Fruit fly (Drosophila melanogaster) whole organism, embryonic: ENCODE data around the gene mus302.
A peak's percentile ranks its signal among the peaks of the same experiment; 100 is the strongest.

Experiments used
- CG10147 ChIP-seq: fragments of 200-800 bp; sonication (Bioruptor generic); optimal IDR thresholded peaks from 2 replicates; lab custom pipeline; 2019; ENCODE audit warnings: missing biosample characterization, mild to moderate bottlenecking, missing genetic modification characterization, moderate library complexity
- CG10209 ChIP-seq: fragments of 200-800 bp; sonication (Bioruptor generic); optimal IDR thresholded peaks from 3 replicates; lab custom pipeline; 2017; ENCODE audit warnings: missing biosample characterization, mild to moderate bottlenecking, missing genetic modification characterization, missing genetic modification reagents
- CG10321 ChIP-seq: fragments of 200-800 bp; sonication (Bioruptor generic); IDR thresholded peaks from 2 replicates; pipeline ENCODE4 v1.3.6; 2022; ENCODE audit warnings: missing biosample characterization, missing genetic modification characterization
- CG10959 ChIP-seq: fragments of 200-800 bp; sonication (Bioruptor generic); IDR thresholded peaks from 2 replicates; pipeline ENCODE4 v1.3.6; 2022; ENCODE audit warnings: missing biosample characterization, missing genetic modification characterization
- CG10979 ChIP-seq: fragments of 200-800 bp; sonication (Bioruptor generic); optimal IDR thresholded peaks from 2 replicates; lab custom pipeline; 2018; ENCODE audit warnings: missing biosample characterization, mild to moderate bottlenecking, missing genetic modification characterization, moderate library complexity
- CG12104 ChIP-seq: fragments of 200-800 bp; sonication (Bioruptor generic); optimal IDR thresholded peaks from 3 replicates; lab custom pipeline; 2016; ENCODE audit warnings: missing biosample characterization, missing genetic modification characterization
- CG12659 ChIP-seq: fragments of 200-800 bp; sonication (Bioruptor generic); optimal IDR thresholded peaks from 3 replicates; lab custom pipeline; 2017; ENCODE audit warnings: mild to moderate bottlenecking, missing biosample characterization, missing genetic modification reagents, missing genetic modification characterization
- CG14965 ChIP-seq: fragments of 200-800 bp; sonication (Bioruptor generic); optimal IDR thresholded peaks from 2 replicates; lab custom pipeline; 2016; ENCODE audit warnings: missing biosample characterization, missing genetic modification characterization, borderline replicate concordance
- CG15601 ChIP-seq: fragments of 200-800 bp; sonication (Bioruptor generic); optimal IDR thresholded peaks from 3 replicates; lab custom pipeline; 2019; ENCODE audit warnings: missing biosample characterization, mild to moderate bottlenecking, missing genetic modification characterization, moderate library complexity
- CG16815 ChIP-seq: fragments of 200-800 bp; sonication (Bioruptor generic); optimal IDR thresholded peaks from 3 replicates; lab custom pipeline; 2017; ENCODE audit warnings: missing biosample characterization, mild to moderate bottlenecking, missing genetic modification characterization
- CG1792 ChIP-seq: fragments of 200-800 bp; sonication (Bioruptor generic); optimal IDR thresholded peaks from 2 replicates; lab custom pipeline; 2016; ENCODE audit warnings: missing biosample characterization, missing genetic modification characterization
- CG2120 ChIP-seq: fragments of 200-800 bp; sonication (Bioruptor generic); optimal IDR thresholded peaks from 3 replicates; lab custom pipeline; 2016; ENCODE audit warnings: missing biosample characterization, missing genetic modification characterization
- CG2712 ChIP-seq: fragments of 200-800 bp; optimal IDR thresholded peaks from 3 replicates; lab custom pipeline; 2019; ENCODE audit warnings: missing biosample characterization, mild to moderate bottlenecking, missing genetic modification characterization, moderate library complexity
- CG31388 ChIP-seq: fragments of 200-800 bp; sonication (Bioruptor generic); optimal IDR thresholded peaks from 2 replicates; lab custom pipeline; 2016; ENCODE audit warnings: missing biosample characterization, missing genetic modification characterization
- CG32532 ChIP-seq: fragments of 200-800 bp; sonication (Bioruptor generic); IDR thresholded peaks from 2 replicates; pipeline ENCODE4 v1.3.6; 2022; ENCODE audit warnings: missing biosample characterization, missing genetic modification characterization
- CG3407 ChIP-seq: fragments of 200-800 bp; sonication (Bioruptor generic); optimal IDR thresholded peaks from 2 replicates; lab custom pipeline; 2018; ENCODE audit warnings: missing biosample characterization, mild to moderate bottlenecking, missing genetic modification characterization
- CG4360 ChIP-seq: fragments of 200-800 bp; sonication (Bioruptor generic); IDR thresholded peaks from 2 replicates; pipeline ENCODE4 v1.3.6; 2022; ENCODE audit warnings: missing biosample characterization, missing genetic modification characterization
- CG4820 ChIP-seq: fragments of 200-800 bp; sonication (Bioruptor generic); optimal IDR thresholded peaks from 3 replicates; lab custom pipeline; 2016; ENCODE audit warnings: missing biosample characterization, missing genetic modification characterization
- CG7357 ChIP-seq: fragments of 200-800 bp; sonication (Bioruptor generic); IDR thresholded peaks from 3 replicates; pipeline ENCODE4 v1.3.6; 2022; ENCODE audit warnings: missing biosample characterization, missing genetic modification characterization
- CG8281 ChIP-seq: fragments of 200-800 bp; sonication (Bioruptor generic); optimal IDR thresholded peaks from 2 replicates; lab custom pipeline; 2018; ENCODE audit warnings: missing biosample characterization, mild to moderate bottlenecking, missing genetic modification characterization, moderate library complexity
- CG8388 ChIP-seq: fragments of 200-800 bp; sonication (Bioruptor generic); optimal IDR thresholded peaks from 2 replicates; lab custom pipeline; 2019; ENCODE audit warnings: missing biosample characterization, mild to moderate bottlenecking, missing genetic modification characterization, moderate library complexity
- CG8478 ChIP-seq: fragments of >200 bp; optimal IDR thresholded peaks from 2 replicates; lab custom pipeline; 2018
- CG9437 ChIP-seq: fragments of 200-800 bp; sonication (Bioruptor generic); optimal IDR thresholded peaks from 2 replicates; lab custom pipeline; 2018; ENCODE audit warnings: missing biosample characterization, mild to moderate bottlenecking, missing genetic modification characterization
- CG9797 ChIP-seq: fragments of 200-800 bp; sonication (Bioruptor generic); optimal IDR thresholded peaks from 3 replicates; lab custom pipeline; 2018; ENCODE audit warnings: missing biosample characterization, mild to moderate bottlenecking, missing genetic modification characterization
- D19A ChIP-seq: fragments of 200-800 bp; optimal IDR thresholded peaks from 3 replicates; lab custom pipeline; 2019; ENCODE audit warnings: missing biosample characterization, mild to moderate bottlenecking, missing genetic modification characterization, moderate library complexity
- Deaf1 ChIP-seq: fragments of 200-800 bp; optimal IDR thresholded peaks from 3 replicates; lab custom pipeline; 2019; ENCODE audit warnings: missing biosample characterization, mild to moderate bottlenecking, missing genetic modification characterization, moderate library complexity
- GATAe ChIP-seq: fragments of 200-800 bp; sonication (Bioruptor generic); conservative IDR thresholded peaks from 2 replicates; pipeline ENCODE4 v1.3.6; 2022; ENCODE audit warnings: missing biosample characterization, missing genetic modification characterization
- Meics ChIP-seq: fragments of 200-800 bp; sonication (Bioruptor generic); optimal IDR thresholded peaks from 2 replicates; lab custom pipeline; 2017; ENCODE audit warnings: missing biosample characterization, mild to moderate bottlenecking, missing genetic modification characterization
- Myb ChIP-seq: fragments of 200-800 bp; sonication (Bioruptor generic); optimal IDR thresholded peaks from 2 replicates; lab custom pipeline; 2016; ENCODE audit warnings: missing biosample characterization, missing genetic modification characterization
- Scr ChIP-seq: fragments of 200-800 bp; sonication (Bioruptor generic); IDR thresholded peaks from 2 replicates; pipeline ENCODE4 v1.3.6; 2022; ENCODE audit warnings: missing biosample characterization, missing genetic modification characterization; ENCODE audit not compliant: partially characterized antibody
- YL-1 ChIP-seq: fragments of 200-800 bp; sonication (Bioruptor generic); optimal IDR thresholded peaks from 3 replicates; lab custom pipeline; 2017; ENCODE audit warnings: missing biosample characterization, mild to moderate bottlenecking, missing genetic modification characterization
- az2 ChIP-seq: fragments of 200-800 bp; sonication (Bioruptor generic); optimal IDR thresholded peaks from 3 replicates; lab custom pipeline; 2016; ENCODE audit warnings: missing biosample characterization, missing genetic modification characterization
- btn ChIP-seq: fragments of 200-800 bp; sonication (Bioruptor generic); optimal IDR thresholded peaks from 2 replicates; lab custom pipeline; 2016; ENCODE audit warnings: missing biosample characterization, missing genetic modification characterization
- cato ChIP-seq: fragments of 200-800 bp; sonication (Bioruptor generic); optimal IDR thresholded peaks from 2 replicates; lab custom pipeline; 2016; ENCODE audit warnings: missing biosample characterization, missing genetic modification characterization, borderline replicate concordance
- cg ChIP-seq: fragments of 200-800 bp; sonication (Bioruptor generic); optimal IDR thresholded peaks from 3 replicates; lab custom pipeline; 2019; ENCODE audit warnings: missing biosample characterization, mild to moderate bottlenecking, missing genetic modification characterization, moderate library complexity
- ci ChIP-seq: fragments of 200-800 bp; sonication (Bioruptor generic); IDR thresholded peaks from 3 replicates; pipeline ENCODE4 v1.3.6; 2022; ENCODE audit warnings: missing biosample characterization, missing genetic modification characterization
- crc ChIP-seq: fragments of 200-800 bp; sonication (Bioruptor generic); optimal IDR thresholded peaks from 2 replicates; lab custom pipeline; 2016; ENCODE audit warnings: missing biosample characterization, missing genetic modification characterization
- dan ChIP-seq: fragments of 200-800 bp; sonication (Bioruptor generic); IDR thresholded peaks from 2 replicates; pipeline ENCODE4 v1.3.6; 2022; ENCODE audit warnings: missing biosample characterization, missing genetic modification characterization
- exex ChIP-seq: fragments of 200-800 bp; sonication (Bioruptor generic); optimal IDR thresholded peaks from 4 replicates; lab custom pipeline; 2018; ENCODE audit warnings: missing biosample characterization, mild to moderate bottlenecking, missing genetic modification characterization, moderate library complexity
- gsb ChIP-seq: fragments of 200-800 bp; sonication (Bioruptor generic); IDR thresholded peaks from 2 replicates; pipeline ENCODE4 v1.3.6; 2022; ENCODE audit warnings: missing biosample characterization, missing genetic modification characterization
- gsb-n ChIP-seq: fragments of 200-800 bp; sonication (Bioruptor generic); optimal IDR thresholded peaks from 3 replicates; lab custom pipeline; 2018; ENCODE audit warnings: missing biosample characterization, mild to moderate bottlenecking, missing genetic modification characterization
- jing ChIP-seq: fragments of 200-800 bp; sonication (Bioruptor generic); optimal IDR thresholded peaks from 2 replicates; lab custom pipeline; 2018; ENCODE audit warnings: missing biosample characterization, mild to moderate bottlenecking, missing genetic modification characterization
- klu ChIP-seq: fragments of 200-800 bp; sonication (Bioruptor generic); IDR thresholded peaks from 2 replicates; pipeline ENCODE4 v1.3.6; 2022; ENCODE audit warnings: missing biosample characterization, missing genetic modification characterization
- lbe ChIP-seq: fragments of 200-800 bp; sonication (Bioruptor generic); optimal IDR thresholded peaks from 2 replicates; lab custom pipeline; 2016; ENCODE audit warnings: missing biosample characterization, mild to moderate bottlenecking, missing genetic modification characterization
- luna ChIP-seq: fragments of 200-800 bp; sonication (Bioruptor generic); optimal IDR thresholded peaks from 2 replicates; lab custom pipeline; 2016; ENCODE audit warnings: missing biosample characterization, missing genetic modification characterization
- nerfin-1 ChIP-seq: fragments of 200-800 bp; sonication (Bioruptor generic); optimal IDR thresholded peaks from 3 replicates; lab custom pipeline; 2019; ENCODE audit warnings: missing biosample characterization, mild to moderate bottlenecking, missing genetic modification characterization, moderate library complexity
- pum ChIP-seq: fragments of 200-800 bp; sonication (Bioruptor generic); optimal IDR thresholded peaks from 2 replicates; lab custom pipeline; 2016; ENCODE audit warnings: missing biosample characterization, missing genetic modification characterization
- sd ChIP-seq: fragments of 200-800 bp; sonication (Bioruptor generic); optimal IDR thresholded peaks from 3 replicates; lab custom pipeline; 2018; ENCODE audit warnings: missing biosample characterization, mild to moderate bottlenecking, missing genetic modification characterization, moderate library complexity
- shn ChIP-seq: fragments of 200-800 bp; sonication (Bioruptor generic); optimal IDR thresholded peaks from 3 replicates; lab custom pipeline; 2016; ENCODE audit warnings: missing biosample characterization, missing genetic modification characterization
- sqz ChIP-seq: fragments of 200-800 bp; sonication (Bioruptor generic); optimal IDR thresholded peaks from 3 replicates; lab custom pipeline; 2018; ENCODE audit warnings: missing biosample characterization, mild to moderate bottlenecking, missing genetic modification characterization
- yki ChIP-seq: fragments of >200 bp; optimal IDR thresholded peaks from 3 replicates; lab custom pipeline; 2018
- zfh1 ChIP-seq: fragments of 200-800 bp; sonication (Bioruptor generic); IDR thresholded peaks from 3 replicates; pipeline ENCODE4 v1.3.6; 2022; ENCODE audit warnings: missing biosample characterization, missing genetic modification characterization
- zfh2 ChIP-seq: fragments of 200-800 bp; sonication (Bioruptor generic); optimal IDR thresholded peaks from 2 replicates; lab custom pipeline; 2016; ENCODE audit warnings: missing biosample characterization, missing genetic modification characterization

mus302 gene

dm6 chr3L:16800026-16800425 is 20.5 kb upstream of the mus302 start:
- TF ChIP-seq shn (GFP tag; lab: Kevin White, UChicago) (no peak), CG2120 (no peak), yki (lab: Kevin White, UChicago) (no peak), CG10959 (no peak), az2 (GFP tag; lab: Kevin White, UChicago) (no peak), Meics (peak; percentile 7), CG9437 (GFP tag; lab: Kevin White, UChicago) (no peak), CG4360 (GFP tag; lab: Robert Waterston, UW) (no peak), crc (GFP tag; lab: Kevin White, UChicago) (no peak), CG16815 (GFP tag; lab: Kevin White, UChicago) (no peak), CG10979 (tag; lab: Kevin White, UChicago) (no peak), GATAe (no peak), pum (GFP tag; lab: Kevin White, UChicago) (no peak), luna (GFP tag; lab: Kevin White, UChicago) (no peak), Myb (GFP tag; lab: Kevin White, UChicago) (no peak), CG8281 (tag; lab: Kevin White, UChicago) (no peak), CG9797 (no peak), exex (tag; lab: Kevin White, UChicago) (peak; percentile 12), cg (peak; percentile 37), CG10147 (no peak), sqz (GFP tag; lab: Kevin White, UChicago) (no peak), nerfin-1 (tag; lab: Kevin White, UChicago) (no peak), zfh2 (no peak), CG14965 (GFP tag; lab: Kevin White, UChicago) (no peak), CG8478 (lab: Kevin White, UChicago) (no peak), YL-1 (GFP tag; lab: Kevin White, UChicago) (no peak), sd (tag; lab: Kevin White, UChicago) (no peak), CG8388 (GFP tag; lab: Kevin White, UChicago) (no peak), CG15601 (tag; lab: Kevin White, UChicago) (peak; percentile 44), klu (GFP tag; lab: Robert Waterston, UW) (no peak), CG32532 (GFP tag; lab: Robert Waterston, UW) (peak; percentile 43; the same call in 1 of the 2 replicates), btn (GFP tag; lab: Kevin White, UChicago) (no peak), ci (GFP tag; lab: Robert Waterston, UW) (peak; percentile 51; the same call in 1 of the 3 replicates), D19A (tag; lab: Kevin White, UChicago) (no peak), cato (GFP tag; lab: Kevin White, UChicago) (no peak), CG7357 (GFP tag; lab: Robert Waterston, UW) (no peak), CG10321 (GFP tag; lab: Robert Waterston, UW) (no peak), dan (GFP tag; lab: Robert Waterston, UW) (no peak), CG4820 (GFP tag; lab: Kevin White, UChicago) (no peak), CG10209 (GFP tag; lab: Kevin White, UChicago) (no peak), CG2712 (no peak), zfh1 (GFP tag; lab: Robert Waterston, UW) (no peak), CG12659 (GFP tag; lab: Kevin White, UChicago) (no peak), Scr (GFP tag; lab: Robert Waterston, UW) (no peak), jing (no peak), gsb-n (tag; lab: Kevin White, UChicago) (no peak), CG1792 (GFP tag; lab: Kevin White, UChicago) (no peak), CG31388 (GFP tag; lab: Kevin White, UChicago) (no peak), gsb (no peak), CG3407 (GFP tag; lab: Kevin White, UChicago) (no peak), CG12104 (no peak), lbe (GFP tag; lab: Kevin White, UChicago) (peak; percentile 43), Deaf1 (tag; lab: Kevin White, UChicago) (peak; percentile 84)
